Worm (Caenorhabditis elegans) whole organism, young adult: ENCODE results near the gene K02D10.4.

Source experiments
- B0035.1 ChIP-seq: sonication (generic microtip); optimal IDR thresholded peaks from 2 replicates; lab custom pipeline; 2016; ENCODE audit warnings: missing genetic modification characterization, mild to moderate bottlenecking, missing compliant biosample characterization, missing genotype, missing genetic modification reagents
- ztf-28 ChIP-seq: fragments of 200-800 bp; sonication (Bioruptor generic); IDR thresholded peaks from 2 replicates; pipeline ENCODE4 v1.3.6; 2022; ENCODE audit warnings: missing genetic modification reagents, missing genetic modification characterization, missing compliant biosample characterization

DNA sequence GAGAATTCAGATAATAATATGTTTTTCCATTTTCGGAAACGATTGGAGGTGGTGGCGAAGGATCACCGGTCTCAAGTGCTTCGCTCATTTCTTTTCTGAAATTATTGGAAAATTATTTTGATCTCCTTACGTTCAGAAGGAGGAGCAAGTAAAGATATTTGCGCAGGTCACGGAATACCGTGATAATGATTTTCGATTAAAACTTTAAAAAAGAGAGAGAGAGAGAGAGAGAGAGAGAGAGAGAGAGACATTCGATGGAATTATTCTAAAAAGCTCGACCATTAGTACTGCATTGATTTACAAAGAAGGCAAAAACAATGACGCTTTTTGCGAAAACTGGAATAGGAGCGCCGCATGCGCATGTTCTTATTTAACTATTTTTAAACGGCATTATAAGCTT is 12.4 kb upstream of the K02D10.4 start, which contains the start of gene ztf-1:
- TF ChIP-seq ztf-28 (GFP tag; lab: Robert Waterston, UW) (no peak), B0035.1 (tag; lab: Kevin White, UChicago) (no peak)
